Fruit fly (Drosophila melanogaster) whole organism, embryonic: ENCODE data around the gene Pkg21D.

Experiments
- BtbVII ChIP-seq: fragments of 200-800 bp; sonication (Bioruptor generic); optimal IDR thresholded peaks from 3 replicates; lab custom pipeline; 2017; ENCODE audit warnings: missing biosample characterization, mild to moderate bottlenecking, missing genetic modification characterization
- CG10321 ChIP-seq: fragments of 200-800 bp; sonication (Bioruptor generic); IDR thresholded peaks from 2 replicates; pipeline ENCODE4 v1.3.6; 2022; ENCODE audit warnings: missing biosample characterization, missing genetic modification characterization
- CG10366 ChIP-seq: fragments of 200-800 bp; sonication (Bioruptor generic); IDR thresholded peaks from 2 replicates; pipeline ENCODE4 v1.3.6; 2022; ENCODE audit warnings: missing biosample characterization, missing genetic modification characterization
- CG10462 ChIP-seq: fragments of 200-800 bp; sonication (Bioruptor generic); optimal IDR thresholded peaks from 2 replicates; lab custom pipeline; 2016; ENCODE audit warnings: missing biosample characterization, missing genetic modification characterization
- CG11085 ChIP-seq: fragments of 200-800 bp; sonication (Bioruptor generic); IDR thresholded peaks from 2 replicates; pipeline ENCODE4 v1.3.6; 2022; ENCODE audit warnings: missing biosample characterization, missing genetic modification characterization
- CG12942 ChIP-seq: fragments of 200-800 bp; sonication (Bioruptor generic); optimal IDR thresholded peaks from 3 replicates; lab custom pipeline; 2016; ENCODE audit warnings: missing biosample characterization, missing genetic modification characterization
- CG15514 ChIP-seq: fragments of 200-800 bp; sonication (Bioruptor generic); optimal IDR thresholded peaks from 3 replicates; lab custom pipeline; 2017; ENCODE audit warnings: missing biosample characterization, missing genetic modification characterization, mild to moderate bottlenecking, moderate library complexity, missing genetic modification reagents
- CG15601 ChIP-seq: fragments of 200-800 bp; sonication (Bioruptor generic); optimal IDR thresholded peaks from 3 replicates; lab custom pipeline; 2019; ENCODE audit warnings: missing biosample characterization, mild to moderate bottlenecking, missing genetic modification characterization, moderate library complexity
- CG1602 ChIP-seq: fragments of 200-800 bp; sonication (Bioruptor generic); optimal IDR thresholded peaks from 3 replicates; lab custom pipeline; 2016; ENCODE audit warnings: missing biosample characterization, missing genetic modification characterization
- CG1603 ChIP-seq: fragments of 200-800 bp; sonication (Bioruptor generic); optimal IDR thresholded peaks from 2 replicates; lab custom pipeline; 2019; ENCODE audit warnings: missing biosample characterization, mild to moderate bottlenecking, missing genetic modification characterization, moderate library complexity
- CG1792 ChIP-seq: fragments of 200-800 bp; sonication (Bioruptor generic); optimal IDR thresholded peaks from 2 replicates; lab custom pipeline; 2016; ENCODE audit warnings: missing biosample characterization, missing genetic modification characterization
- CG18599 ChIP-seq: fragments of 200-800 bp; sonication (Bioruptor generic); optimal IDR thresholded peaks from 3 replicates; lab custom pipeline; 2017; ENCODE audit warnings: missing biosample characterization, missing genetic modification characterization, mild to moderate bottlenecking, moderate library complexity, missing genetic modification reagents
- CG31224 ChIP-seq: fragments of 200-800 bp; sonication (Bioruptor generic); IDR thresholded peaks from 2 replicates; pipeline ENCODE4 v1.3.6; 2022; ENCODE audit warnings: missing biosample characterization, missing genetic modification characterization
- CG32767 ChIP-seq: fragments of 200-800 bp; sonication (Bioruptor generic); IDR thresholded peaks from 2 replicates; pipeline ENCODE4 v1.3.6; 2022; ENCODE audit warnings: missing biosample characterization, missing genetic modification characterization
- CG34376 ChIP-seq: fragments of 200-800 bp; sonication (Bioruptor generic); optimal IDR thresholded peaks from 2 replicates; lab custom pipeline; 2018; ENCODE audit warnings: missing biosample characterization, mild to moderate bottlenecking, missing genetic modification characterization
- CG43689 ChIP-seq: fragments of 200-800 bp; sonication (Bioruptor generic); IDR thresholded peaks from 2 replicates; pipeline ENCODE4 v1.3.6; 2022; ENCODE audit warnings: missing biosample characterization, missing genetic modification characterization
- CG5953 ChIP-seq: fragments of 200-800 bp; sonication (Bioruptor generic); IDR thresholded peaks from 2 replicates; pipeline ENCODE4 v1.3.6; 2022; ENCODE audit warnings: missing biosample characterization, missing genetic modification characterization
- CG6175 ChIP-seq: fragments of 200-800 bp; sonication (Bioruptor generic); IDR thresholded peaks from 3 replicates; pipeline ENCODE4 v1.3.6; 2022; ENCODE audit warnings: missing biosample characterization, missing genetic modification characterization
- CG6683 ChIP-seq: fragments of 200-800 bp; sonication (Bioruptor generic); optimal IDR thresholded peaks from 2 replicates; lab custom pipeline; 2017; ENCODE audit warnings: missing biosample characterization, mild to moderate bottlenecking, missing genetic modification characterization, missing genetic modification reagents
- CG7271 ChIP-seq: fragments of 200-800 bp; sonication (Bioruptor generic); optimal IDR thresholded peaks from 2 replicates; lab custom pipeline; 2018; ENCODE audit warnings: missing biosample characterization, mild to moderate bottlenecking, missing genetic modification characterization, moderate library complexity
- CG8281 ChIP-seq: fragments of 200-800 bp; sonication (Bioruptor generic); optimal IDR thresholded peaks from 2 replicates; lab custom pipeline; 2018; ENCODE audit warnings: missing biosample characterization, mild to moderate bottlenecking, missing genetic modification characterization, moderate library complexity
- CG8478 ChIP-seq: fragments of >200 bp; optimal IDR thresholded peaks from 2 replicates; lab custom pipeline; 2018
- CG9876 ChIP-seq: fragments of 200-800 bp; sonication (Bioruptor generic); optimal IDR thresholded peaks from 2 replicates; lab custom pipeline; 2016; ENCODE audit warnings: missing biosample characterization, missing genetic modification characterization
- CG9932 ChIP-seq: fragments of 200-800 bp; sonication (Bioruptor generic); IDR thresholded peaks from 2 replicates; pipeline ENCODE4 v1.3.6; 2022; ENCODE audit warnings: missing biosample characterization, missing genetic modification characterization
- Dad ChIP-seq: fragments of 200-800 bp; sonication (Bioruptor generic); optimal IDR thresholded peaks from 3 replicates; lab custom pipeline; 2016; ENCODE audit warnings: missing biosample characterization, missing genetic modification characterization
- Dip2 ChIP-seq: fragments of 200-800 bp; sonication (Bioruptor generic); IDR thresholded peaks from 2 replicates; pipeline ENCODE4 v1.3.6; 2022; ENCODE audit warnings: missing biosample characterization, missing genetic modification characterization
- Dll ChIP-seq: fragments of 200-800 bp; sonication (Bioruptor generic); IDR thresholded peaks from 4 replicates; pipeline ENCODE4 v1.3.6; 2022; ENCODE audit warnings: missing biosample characterization, missing genetic modification characterization; ENCODE audit not compliant: partially characterized antibody
- Fer1 ChIP-seq: fragments of 200-800 bp; sonication (Bioruptor generic); optimal IDR thresholded peaks from 2 replicates; lab custom pipeline; 2017; ENCODE audit warnings: missing biosample characterization, mild to moderate bottlenecking, missing genetic modification characterization
- Hsf ChIP-seq: fragments of 200-800 bp; sonication (Bioruptor generic); optimal IDR thresholded peaks from 3 replicates; lab custom pipeline; 2016; ENCODE audit warnings: missing biosample characterization, missing genetic modification characterization
- Lpt ChIP-seq: fragments of >200 bp; optimal IDR thresholded peaks from 2 replicates; lab custom pipeline; 2018; ENCODE audit warnings: missing biosample characterization, missing genetic modification characterization
- MTF-1 ChIP-seq: fragments of 200-800 bp; sonication (Bioruptor generic); optimal IDR thresholded peaks from 2 replicates; lab custom pipeline; 2018; ENCODE audit warnings: missing biosample characterization, mild to moderate bottlenecking, missing genetic modification characterization, borderline replicate concordance
- Max ChIP-seq: fragments of 200-800 bp; sonication (Bioruptor generic); optimal IDR thresholded peaks from 2 replicates; lab custom pipeline; 2016; ENCODE audit warnings: missing biosample characterization, mild to moderate bottlenecking, missing genetic modification characterization
- Mes4 ChIP-seq: fragments of 200-800 bp; sonication (Bioruptor generic); optimal IDR thresholded peaks from 2 replicates; lab custom pipeline; 2016; ENCODE audit warnings: missing biosample characterization, missing genetic modification characterization
- Ptx1 ChIP-seq: fragments of 200-800 bp; sonication (Bioruptor generic); IDR thresholded peaks from 2 replicates; pipeline ENCODE4 v1.3.6; 2022; ENCODE audit warnings: missing biosample characterization, missing genetic modification characterization
- Ravus ChIP-seq: fragments of 200-800 bp; sonication (Bioruptor generic); IDR thresholded peaks from 2 replicates; pipeline ENCODE4 v1.3.6; 2022; ENCODE audit warnings: missing biosample characterization, missing genetic modification characterization
- ab ChIP-seq: fragments of 200-800 bp; sonication (Bioruptor generic); optimal IDR thresholded peaks from 2 replicates; lab custom pipeline; 2016; ENCODE audit warnings: missing biosample characterization, missing genetic modification characterization
- cas ChIP-seq: fragments of 200-800 bp; sonication (Bioruptor generic); IDR thresholded peaks from 2 replicates; pipeline ENCODE4 v1.3.6; 2022; ENCODE audit warnings: missing biosample characterization, missing genetic modification characterization
- corto ChIP-seq: fragments of 200-800 bp; sonication (Bioruptor generic); optimal IDR thresholded peaks from 2 replicates; lab custom pipeline; 2016; ENCODE audit warnings: missing biosample characterization, mild to moderate bottlenecking, missing genetic modification characterization, moderate library complexity
- dati ChIP-seq: fragments of 200-800 bp; sonication (Bioruptor generic); IDR thresholded peaks from 2 replicates; pipeline ENCODE4 v1.3.6; 2022; ENCODE audit warnings: missing biosample characterization, missing genetic modification characterization
- dmrt99B ChIP-seq: fragments of 200-800 bp; sonication (Bioruptor generic); optimal IDR thresholded peaks from 2 replicates; lab custom pipeline; 2018; ENCODE audit warnings: missing biosample characterization, mild to moderate bottlenecking, missing genetic modification characterization, moderate library complexity
- en ChIP-seq: fragments of 200-800 bp; sonication (Bioruptor generic); optimal IDR thresholded peaks from 2 replicates; lab custom pipeline; 2016; ENCODE audit warnings: missing biosample characterization, missing genetic modification characterization
- gro ChIP-seq: fragments of 200-800 bp; sonication (Bioruptor generic); optimal IDR thresholded peaks from 2 replicates; lab custom pipeline; 2016; ENCODE audit warnings: missing biosample characterization, missing genetic modification characterization
- her ChIP-seq: fragments of 200-800 bp; sonication (Bioruptor generic); optimal IDR thresholded peaks from 2 replicates; lab custom pipeline; 2016; ENCODE audit warnings: missing biosample characterization, missing genetic modification characterization
- hkb ChIP-seq, 2 experiments: fragments of 200-800 bp in 1 of 2; fragments of >200 bp in 1 of 2; sonication (Bioruptor generic) in 1 of 2; IDR thresholded peaks in 1 of 2; optimal IDR thresholded peaks in 1 of 2; 2 replicates each; pipeline versions ENCODE4 v1.3.6 to Lab custom; 2017 to 2022; ENCODE audit warnings: missing biosample characterization in 1 of 2, missing genetic modification characterization in 1 of 2
- lilli ChIP-seq: fragments of 200-800 bp; sonication (Bioruptor generic); optimal IDR thresholded peaks from 3 replicates; lab custom pipeline; 2016; ENCODE audit warnings: missing biosample characterization, missing genetic modification characterization
- p53 ChIP-seq: fragments of 200-800 bp; sonication (Bioruptor generic); optimal IDR thresholded peaks from 2 replicates; lab custom pipeline; 2016; ENCODE audit warnings: missing biosample characterization, missing genetic modification characterization
- row ChIP-seq: fragments of 200-800 bp; sonication (Bioruptor generic); IDR thresholded peaks from 3 replicates; pipeline ENCODE4 v1.3.6; 2022; ENCODE audit warnings: missing biosample characterization, missing genetic modification characterization
- trem ChIP-seq: fragments of 200-800 bp; optimal IDR thresholded peaks from 3 replicates; lab custom pipeline; 2019; ENCODE audit warnings: missing biosample characterization, mild to moderate bottlenecking, missing genetic modification characterization, moderate library complexity
- trh ChIP-seq: fragments of 200-800 bp; sonication (Bioruptor generic); optimal IDR thresholded peaks from 2 replicates; lab custom pipeline; 2016; ENCODE audit warnings: missing biosample characterization, missing genetic modification characterization
- tx ChIP-seq: fragments of 200-800 bp; sonication (Bioruptor generic); optimal IDR thresholded peaks from 2 replicates; lab custom pipeline; 2016; ENCODE audit warnings: missing biosample characterization, missing genetic modification characterization

Gene Pkg21D

DNA sequence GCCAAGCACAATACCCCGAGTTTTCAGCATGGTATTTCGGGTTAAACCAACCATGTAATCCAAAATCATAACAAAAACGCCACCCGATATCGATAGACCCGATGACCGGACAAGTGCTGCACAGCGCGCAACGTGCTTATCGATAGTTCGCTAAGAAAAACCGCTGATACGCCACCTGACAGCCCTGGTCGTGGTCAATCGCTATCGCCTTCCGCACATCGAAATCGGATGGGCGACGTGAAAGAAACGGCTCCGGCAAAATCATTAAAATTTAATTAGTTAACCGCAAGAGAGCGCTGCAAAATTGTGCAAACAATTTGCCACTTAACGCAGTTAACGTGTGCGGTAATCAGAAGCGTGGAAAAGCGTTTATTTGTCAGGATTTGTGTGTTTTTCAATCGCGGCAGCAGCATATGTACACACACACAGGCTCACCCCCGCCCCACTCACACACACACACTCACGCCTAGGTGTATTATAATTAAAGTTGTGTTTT is 35.2 kb upstream of the Pkg21D start, which contains the start of the genes CG3862 and dock (continued):
- TF ChIP-seq p53 (peak; percentile 69), CG9932 (peak; percentile 86), CG43689 (GFP tag; lab: Robert Waterston, UW) (no peak), CG34376 (GFP tag; lab: Kevin White, UChicago) (peak; percentile 58), CG32767 (GFP tag; lab: Robert Waterston, UW) (0 out of 2 replicates have a peak, but pooled peaks have one; percentile 15), Lpt (GFP tag; lab: Kevin White, UChicago) (no peak), trh (no peak), Hsf (GFP tag; lab: Kevin White, UChicago) (peak; percentile 51), gro (GFP tag; lab: Kevin White, UChicago) (peak; percentile 77), CG6683 (GFP tag; lab: Kevin White, UChicago) (peak; percentile 29), dmrt99B (tag; lab: Kevin White, UChicago) (peak; percentile 36), Dip2 (GFP tag; lab: Robert Waterston, UW) (no peak), CG15601 (tag; lab: Kevin White, UChicago) (peak; percentile 38), en (no peak), CG5953 (GFP tag; lab: Robert Waterston, UW) (no peak), trem (tag; lab: Kevin White, UChicago) (peak; percentile 32), CG15514 (peak; percentile 72), Dll (peak; percentile 88), CG1792 (GFP tag; lab: Kevin White, UChicago) (peak; percentile 26), corto (GFP tag; lab: Kevin White, UChicago) (no peak), Dad (peak; percentile 38), CG9876 (GFP tag; lab: Kevin White, UChicago) (peak; percentile 57), CG12942 (GFP tag; lab: Kevin White, UChicago) (no peak), CG8478 (lab: Kevin White, UChicago) (no peak), BtbVII (GFP tag; lab: Kevin White, UChicago) (peak; percentile 67), Ptx1 (GFP tag; lab: Robert Waterston, UW) (peak; percentile 30; the same call in 1 of the 2 replicates), CG1602 (GFP tag; lab: Kevin White, UChicago) (no peak), CG11085 (GFP tag; lab: Robert Waterston, UW) (peak; percentile 40; the same call in 1 of the 2 replicates), CG10462 (GFP tag; lab: Kevin White, UChicago) (no peak), CG10321 (GFP tag; lab: Robert Waterston, UW) (0 out of 2 replicates have a peak, but pooled peaks have one; percentile 26), Max (peak; percentile 64), Mes4 (GFP tag; lab: Kevin White, UChicago) (peak; percentile 8), hkb (optimal IDR thresholded peaks at IDR 0.05; lab: Kevin White, UChicago) (no peak), hkb (GFP tag; IDR thresholded peaks at IDR 0.05; lab: Robert Waterston, UW) (peak; percentile 36; the same call in 1 of the 2 replicates), CG18599 (GFP tag; lab: Kevin White, UChicago) (peak; percentile 45), ab (GFP tag; lab: Kevin White, UChicago) (no peak), tx (GFP tag; lab: Kevin White, UChicago) (peak; percentile 46), Fer1 (GFP tag; lab: Kevin White, UChicago) (peak; percentile 67), CG7271 (tag; lab: Kevin White, UChicago) (no peak), dati (GFP tag; lab: Robert Waterston, UW) (no peak), her (GFP tag; lab: Kevin White, UChicago) (peak; percentile 82), CG8281 (no peak), Ravus (no peak), lilli (GFP tag; lab: Kevin White, UChicago) (peak; percentile 65), row (peak; percentile 45; the same call in 2 of the 3 replicates), CG6175 (GFP tag; lab: Robert Waterston, UW) (peak; percentile 51; the same call in 1 of the 3 replicates), CG10366 (GFP tag; lab: Robert Waterston, UW) (no peak), CG31224 (peak; percentile 30; the same call in 1 of the 2 replicates), CG1603 (tag; lab: Kevin White, UChicago) (peak; percentile 78), MTF-1 (peak; percentile 29), cas (peak; percentile 62; the same call in 1 of the 2 replicates)
